Worm (Caenorhabditis elegans): ENCODE measurements around the gene cids-1.

DNA sequence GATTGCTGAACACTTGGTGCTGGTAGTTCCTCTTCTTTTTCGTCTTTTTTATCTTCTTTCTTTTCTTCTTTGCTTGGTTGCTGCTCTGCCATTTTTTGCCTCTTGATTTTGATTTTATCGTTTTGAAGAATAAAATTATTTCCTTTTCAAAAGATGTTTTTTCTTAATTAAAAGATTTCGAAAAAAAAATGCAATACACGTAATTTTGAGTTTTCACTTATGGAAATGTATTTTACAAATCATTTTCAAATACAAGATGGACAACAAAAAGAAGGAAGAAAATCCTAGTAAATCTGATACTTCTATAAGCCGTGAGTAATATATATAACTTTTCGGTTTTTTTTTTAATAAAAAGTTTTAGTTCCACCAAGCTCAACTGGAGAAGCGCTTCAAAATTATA, 5.1 kb downstream of the cids-1 start, which contains the start of the genes C02F5.10 and C02F5.2:
- no peak for TF ChIP-seq W03F9.2 (tag; optimal IDR thresholded peaks at IDR 0.05)
- no peak for TF ChIP-seq dao-5 (tag; optimal IDR thresholded peaks at IDR 0.05)
